Worm (Caenorhabditis elegans) whole organism, late embryonic: ENCODE measurements around the gene F59A6.2.

ENCODE experiments used
- ceh-14 ChIP-seq: sonication (generic microtip); optimal IDR thresholded peaks from 2 replicates; lab custom pipeline; 2016; ENCODE audit warnings: missing genotype, missing genetic modification characterization, missing compliant biosample characterization
- ceh-18 ChIP-seq: sonication (generic microtip); optimal IDR thresholded peaks from 2 replicates; lab custom pipeline; 2016; ENCODE audit warnings: missing genetic modification characterization, missing compliant biosample characterization
- ceh-19 ChIP-seq: fragments of 200-800 bp; sonication (Bioruptor generic); optimal IDR thresholded peaks from 2 replicates; lab custom pipeline; 2018; ENCODE audit warnings: mild to moderate bottlenecking, missing genetic modification characterization, missing compliant biosample characterization
- ceh-24 ChIP-seq: sonication (generic microtip); optimal IDR thresholded peaks from 2 replicates; lab custom pipeline; 2016; ENCODE audit warnings: mild to moderate bottlenecking, missing genetic modification characterization, missing compliant biosample characterization
- ceh-31 ChIP-seq: sonication (generic microtip); optimal IDR thresholded peaks from 2 replicates; lab custom pipeline; 2016; ENCODE audit warnings: missing genetic modification characterization, missing compliant biosample characterization
- ceh-34 ChIP-seq: sonication (generic microtip); optimal IDR thresholded peaks from 2 replicates; lab custom pipeline; 2016; ENCODE audit warnings: mild to moderate bottlenecking, missing genetic modification characterization, missing compliant biosample characterization
- che-1 ChIP-seq: sonication (generic microtip); optimal IDR thresholded peaks from 2 replicates; lab custom pipeline; 2016; ENCODE audit warnings: mild to moderate bottlenecking, missing genetic modification characterization, missing compliant biosample characterization
- dve-1 ChIP-seq: sonication (generic microtip); optimal IDR thresholded peaks from 2 replicates; lab custom pipeline; 2017; ENCODE audit warnings: antibody characterized with exemption, mild to moderate bottlenecking, missing genetic modification characterization, missing compliant biosample characterization
- elt-2 ChIP-seq: sonication (generic microtip); optimal IDR thresholded peaks from 2 replicates; lab custom pipeline; 2016; ENCODE audit warnings: missing genetic modification reagents, missing genetic modification characterization, missing compliant biosample characterization
- elt-4 ChIP-seq: sonication (generic microtip); optimal IDR thresholded peaks from 2 replicates; lab custom pipeline; 2016; ENCODE audit warnings: missing genetic modification characterization, missing compliant biosample characterization
- ets-4 ChIP-seq: sonication (generic microtip); optimal IDR thresholded peaks from 2 replicates; lab custom pipeline; 2016; ENCODE audit warnings: missing genetic modification characterization, missing compliant biosample characterization
- eyg-1 ChIP-seq: sonication (generic microtip); optimal IDR thresholded peaks from 2 replicates; lab custom pipeline; 2016; ENCODE audit warnings: missing genotype, missing genetic modification characterization, missing compliant biosample characterization
- gmeb-2 ChIP-seq: sonication (generic microtip); optimal IDR thresholded peaks from 2 replicates; lab custom pipeline; 2016; ENCODE audit warnings: missing genetic modification characterization, inconsistent platforms, missing compliant biosample characterization
- hlh-6 ChIP-seq: sonication (generic microtip); optimal IDR thresholded peaks from 2 replicates; lab custom pipeline; 2016; ENCODE audit warnings: missing genotype, missing genetic modification characterization, missing compliant biosample characterization
- madf-2 ChIP-seq: sonication (generic microtip); optimal IDR thresholded peaks from 2 replicates; lab custom pipeline; 2017; ENCODE audit warnings: missing genetic modification characterization, missing compliant biosample characterization
- mec-3 ChIP-seq: sonication (generic microtip); optimal IDR thresholded peaks from 2 replicates; lab custom pipeline; 2016; ENCODE audit warnings: borderline replicate concordance, missing genetic modification characterization, missing compliant biosample characterization
- nfya-1 ChIP-seq: sonication (generic microtip); optimal IDR thresholded peaks from 2 replicates; lab custom pipeline; 2017; ENCODE audit warnings: missing genetic modification characterization, mild to moderate bottlenecking, missing compliant biosample characterization, antibody characterized with exemption, moderate library complexity
- nhr-11 ChIP-seq: fragments of 150-350 bp; optimal IDR thresholded peaks from 2 replicates; lab custom pipeline; 2014; ENCODE audit warnings: missing biosample characterization, missing genetic modification characterization
- nhr-232 ChIP-seq: sonication (generic microtip); optimal IDR thresholded peaks from 2 replicates; lab custom pipeline; 2016; ENCODE audit warnings: missing genetic modification characterization, missing compliant biosample characterization
- odd-2 ChIP-seq: sonication (generic microtip); optimal IDR thresholded peaks from 2 replicates; lab custom pipeline; 2017; ENCODE audit warnings: antibody characterized with exemption, mild to moderate bottlenecking, missing genetic modification characterization, missing compliant biosample characterization
- pha-4 ChIP-seq: fragments of 150-350 bp; optimal IDR thresholded peaks from 2 replicates; lab custom pipeline; 2018; ENCODE audit warnings: missing biosample characterization, missing genetic modification reagents, missing genetic modification characterization
- pqm-1 ChIP-seq: sonication (generic microtip); optimal IDR thresholded peaks from 2 replicates; lab custom pipeline; 2016; ENCODE audit warnings: missing genetic modification characterization, missing compliant biosample characterization
- ref-2 ChIP-seq: sonication (generic microtip); optimal IDR thresholded peaks from 2 replicates; lab custom pipeline; 2016; ENCODE audit warnings: missing genetic modification characterization, missing compliant biosample characterization
- rnt-1 ChIP-seq: sonication (generic microtip); optimal IDR thresholded peaks from 2 replicates; lab custom pipeline; 2016; ENCODE audit warnings: missing genetic modification characterization, missing compliant biosample characterization
- syd-9 ChIP-seq: sonication (generic microtip); optimal IDR thresholded peaks from 2 replicates; lab custom pipeline; 2016; ENCODE audit warnings: mild to moderate bottlenecking, missing genetic modification characterization, moderate library complexity, missing compliant biosample characterization
- tbx-7 ChIP-seq: sonication (generic microtip); optimal IDR thresholded peaks from 2 replicates; lab custom pipeline; 2016; ENCODE audit warnings: missing genotype, missing genetic modification characterization, missing compliant biosample characterization
- ztf-16 ChIP-seq: sonication (generic microtip); optimal IDR thresholded peaks from 2 replicates; lab custom pipeline; 2017; ENCODE audit warnings: missing genetic modification characterization, missing compliant biosample characterization

The F59A6.2 gene

ce11 chrII:5014399-5014798, at the start of gene F59A6.2:
Gene F59A6.2 (plus strand): TSS chrII:5014699.
- TF ChIP-seq mec-3: no peak
- no peak for TF ChIP-seq ref-2 (tag; lab: Kevin White, UChicago)
- no peak for TF ChIP-seq syd-9 (tag; lab: Kevin White, UChicago)
- no peak for TF ChIP-seq hlh-6 (tag; lab: Kevin White, UChicago)
- TF ChIP-seq ceh-18 (tag; lab: Kevin White, UChicago): no peak
- TF ChIP-seq pqm-1 (tag; lab: Kevin White, UChicago): no peak
- no peak for TF ChIP-seq gmeb-2
- no peak for TF ChIP-seq eyg-1
- no peak for TF ChIP-seq elt-4 (tag; lab: Kevin White, UChicago)
- no peak for TF ChIP-seq ceh-24
- TF ChIP-seq che-1 (tag; lab: Kevin White, UChicago): no peak
- TF ChIP-seq nhr-232 (tag; lab: Kevin White, UChicago): no peak
- TF ChIP-seq pha-4 (tag; lab: Kevin White, UChicago): no peak
- no peak for TF ChIP-seq tbx-7 (tag; lab: Kevin White, UChicago)
- TF ChIP-seq ceh-31 (tag; lab: Kevin White, UChicago): no peak
- no peak for TF ChIP-seq madf-2 (tag; lab: Kevin White, UChicago)
- TF ChIP-seq, all 69 proteins: peak for 0

DNA sequence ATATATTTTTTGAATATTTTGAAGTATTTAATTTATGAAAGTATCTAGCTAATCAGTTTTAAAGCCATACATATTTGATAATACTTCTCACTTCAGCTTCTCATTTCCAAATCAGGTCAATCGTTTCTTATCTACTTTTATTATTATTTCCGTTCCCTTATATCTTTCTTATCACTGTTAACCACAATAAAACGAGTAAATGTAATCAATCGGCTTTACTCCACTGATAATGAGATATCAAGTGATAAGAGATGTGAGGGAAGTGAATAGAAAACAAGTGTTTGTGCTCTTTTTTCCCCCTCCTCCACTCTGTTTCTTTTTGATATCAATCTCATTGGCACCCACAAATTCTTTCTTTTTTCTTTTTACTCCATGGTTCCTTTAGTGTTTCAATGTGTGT, 47.9 kb upstream of the F59A6.2 start:
- TF ChIP-seq ceh-19 (GFP tag; lab: Kevin White, UChicago) (no peak), elt-2 (peak; percentile 99)

ce11 chrII:4967636-4968035, 46.9 kb upstream of the F59A6.2 start:
- TF ChIP-seq rnt-1 (no peak), elt-2 (peak; percentile 93), dve-1 (tag; lab: Kevin White, UChicago) (no peak)

- TF ChIP-seq pqm-1 (tag; lab: Kevin White, UChicago) (no peak), ceh-24 (no peak), ets-4 (tag; lab: Kevin White, UChicago) (no peak)
These were observed 45.6 kb upstream of the F59A6.2 start, which contains the start of gene shc-2 for ce11 chrII:4968863-4969262. Gene shc-2 (plus strand): TSS chrII:4969163.

- TF ChIP-seq nhr-11 (tag; lab: Kevin White, UChicago): no peak
- TF ChIP-seq syd-9 (tag; lab: Kevin White, UChicago): no peak
- TF ChIP-seq ceh-34 (tag; lab: Kevin White, UChicago): peak; percentile 93
- TF ChIP-seq tbx-7 (tag; lab: Kevin White, UChicago): no peak
- TF ChIP-seq rnt-1: no peak
- TF ChIP-seq ref-2 (tag; lab: Kevin White, UChicago): no peak
These were observed 40.0 kb upstream of the F59A6.2 start for ce11 chrII:4974448-4974951.

DNA sequence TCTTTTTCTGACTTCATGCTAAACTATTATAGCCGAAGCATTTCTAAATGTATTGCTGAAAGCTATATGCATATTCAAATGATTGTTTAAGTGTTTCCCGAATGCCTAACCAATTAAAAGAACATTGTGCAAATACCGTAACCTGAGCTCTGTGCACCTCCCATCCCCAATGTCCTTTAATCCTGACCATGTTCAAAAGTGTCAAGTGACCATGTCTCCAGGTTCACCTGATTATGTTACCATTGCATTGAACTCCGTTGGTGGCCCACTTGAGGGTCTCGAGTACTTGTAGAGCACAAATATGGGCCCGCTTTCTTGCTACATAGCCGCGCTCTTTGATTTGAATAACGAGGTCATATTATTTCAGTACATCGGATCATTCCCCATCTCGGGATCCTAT, 39.2 kb upstream of the F59A6.2 start:
- TF ChIP-seq ceh-34 (tag; lab: Kevin White, UChicago) (peak; percentile 87), odd-2 (tag; lab: Kevin White, UChicago) (no peak)

DNA sequence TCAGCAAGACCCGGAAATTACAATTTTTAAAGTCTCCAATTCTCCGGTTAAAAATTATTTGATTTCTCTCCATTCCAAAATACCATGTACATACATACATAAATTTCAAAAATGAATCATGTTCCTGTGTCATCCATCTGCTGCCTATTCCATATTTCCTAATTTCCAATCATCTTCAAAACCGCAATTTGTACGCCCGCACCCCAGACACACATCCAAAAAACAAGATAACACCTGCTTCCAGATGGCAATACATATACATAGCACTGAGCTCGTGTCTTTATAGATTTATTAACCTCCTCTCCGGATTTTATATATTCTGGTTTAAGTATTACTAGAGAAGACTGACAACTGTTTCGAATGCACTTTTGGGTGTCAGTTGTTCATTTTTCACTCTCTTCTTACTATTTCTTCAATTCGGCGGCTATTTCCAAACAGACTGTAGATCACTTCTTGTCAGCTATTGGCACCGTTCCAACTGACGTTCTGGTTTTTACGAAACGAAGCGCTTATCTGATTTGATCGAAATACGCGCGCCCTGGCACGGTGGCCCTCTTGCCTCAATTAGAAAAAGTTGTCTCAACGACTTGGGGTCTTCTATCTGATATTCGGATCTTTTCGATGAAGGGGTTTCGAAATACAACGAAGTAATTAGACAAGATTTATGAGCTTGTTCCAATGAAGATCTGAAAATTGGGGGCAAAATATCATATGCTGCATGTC, 32.7 kb upstream of the F59A6.2 start:
- TF ChIP-seq pha-4 (tag; lab: Kevin White, UChicago): no peak
- TF ChIP-seq nhr-232 (tag; lab: Kevin White, UChicago): no peak
- no peak for TF ChIP-seq ceh-14 (tag; lab: Kevin White, UChicago)
- TF ChIP-seq ztf-16 (tag; lab: Kevin White, UChicago): no peak
- no peak for TF ChIP-seq eyg-1
- no peak for TF ChIP-seq che-1 (tag; lab: Kevin White, UChicago)
- no peak for TF ChIP-seq nfya-1 (tag; lab: Kevin White, UChicago)
